Fruit fly (Drosophila melanogaster): ENCODE measurements around the gene CG9593.

The CG9593 gene

DNA sequence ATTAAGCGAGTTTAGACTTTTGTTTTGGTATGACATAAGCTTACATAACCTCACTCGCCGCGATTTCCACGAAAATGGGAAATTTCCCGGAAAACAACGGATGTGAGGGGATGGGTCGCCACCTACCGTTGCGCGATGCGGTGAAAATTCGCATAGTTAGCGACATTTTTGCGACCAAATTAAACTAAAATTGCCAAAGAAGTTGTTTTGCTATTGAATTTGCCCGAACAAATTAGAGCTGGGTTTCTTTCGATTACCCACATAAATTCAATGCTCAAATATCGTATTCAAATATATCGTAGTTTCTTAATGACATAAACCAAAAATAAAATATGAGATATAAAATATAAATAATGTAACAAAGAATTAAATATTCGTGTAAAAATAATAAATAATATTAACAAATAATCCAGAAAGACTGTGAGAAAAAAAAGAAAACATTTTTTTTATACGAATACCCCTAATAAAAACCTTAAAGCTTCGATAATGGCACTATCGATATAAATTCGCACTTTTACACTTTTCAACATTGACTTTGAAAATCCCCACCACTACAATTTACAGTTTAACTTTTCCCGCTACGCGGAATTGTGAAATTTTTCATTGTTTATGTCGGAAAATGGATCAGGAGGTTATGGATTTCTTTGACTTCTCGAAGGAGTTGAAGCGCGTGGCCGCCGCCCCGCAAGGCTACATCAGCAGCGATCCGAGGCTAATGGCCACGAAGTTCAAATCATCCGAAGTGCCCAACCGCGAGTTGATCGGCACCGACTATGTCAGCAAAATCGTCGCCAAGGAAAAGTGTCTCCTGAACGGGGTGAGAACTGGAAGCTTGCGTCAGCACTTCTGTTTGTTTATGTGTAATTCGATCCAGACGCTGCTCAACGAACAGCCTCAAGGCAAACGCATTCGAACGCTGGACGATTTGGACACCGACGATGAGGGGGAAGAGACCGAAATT, 35.1 kb downstream of the CG9593 start, which contains the start of the genes ND-23 and spn-E (continued):
- TF ChIP-seq repo (GFP tag; optimal IDR thresholded peaks at IDR 0.05): no peak
- TF ChIP-seq Hand (GFP tag; optimal IDR thresholded peaks at IDR 0.05): no peak
- TF ChIP-seq CG4854 (GFP tag; optimal IDR thresholded peaks at IDR 0.05): no peak
- TF ChIP-seq CG32532 (GFP tag; IDR thresholded peaks at IDR 0.05): peak; percentile 55; the same call in 1 of the 2 replicates
- peak; percentile 47 for TF ChIP-seq lbe (GFP tag; optimal IDR thresholded peaks at IDR 0.05)
- TF ChIP-seq CG33557 (GFP tag; optimal IDR thresholded peaks at IDR 0.05): peak; percentile 49
- TF ChIP-seq Gug (GFP tag; IDR thresholded peaks at IDR 0.05): no peak
- TF ChIP-seq tna (GFP tag; IDR thresholded peaks at IDR 0.05; ENCODE audit: partially characterized antibody): no peak
- no peak for TF ChIP-seq CG11723 (GFP tag; optimal IDR thresholded peaks at IDR 0.05)
- peak; percentile 52 for TF ChIP-seq bcd (GFP tag; optimal IDR thresholded peaks at IDR 0.05)
- no peak; the same call in 2 of the 3 replicates for TF ChIP-seq CG34422 (GFP tag; IDR thresholded peaks at IDR 0.05)
- no peak for TF ChIP-seq CG8089 (GFP tag; optimal IDR thresholded peaks at IDR 0.05)
- no peak for TF ChIP-seq salm (tag; optimal IDR thresholded peaks at IDR 0.05)
- TF ChIP-seq Nf-YA (GFP tag; IDR thresholded peaks at IDR 0.05): no peak
- no peak for TF ChIP-seq HHEX (GFP tag; optimal IDR thresholded peaks at IDR 0.05)
- TF ChIP-seq D (optimal IDR thresholded peaks at IDR 0.05): no peak
- no peak for TF ChIP-seq D (GFP tag; optimal IDR thresholded peaks at IDR 0.05)
- TF ChIP-seq CHES-1-like (GFP tag; optimal IDR thresholded peaks at IDR 0.05): no peak
- TF ChIP-seq seq (GFP tag; IDR thresholded peaks at IDR 0.05): no peak
- TF ChIP-seq ttk (GFP tag; IDR thresholded peaks at IDR 0.05): no peak
- no peak for TF ChIP-seq Trl (optimal IDR thresholded peaks at IDR 0.05)
- TF ChIP-seq Trl (GFP tag; optimal IDR thresholded peaks at IDR 0.05): no peak
- TF ChIP-seq CoRest (tag; optimal IDR thresholded peaks at IDR 0.05): peak; percentile 81
- no peak for TF ChIP-seq CG7928 (GFP tag; optimal IDR thresholded peaks at IDR 0.05)
- TF ChIP-seq D19B (GFP tag; optimal IDR thresholded peaks at IDR 0.05): no peak
- no peak for TF ChIP-seq usp (GFP tag; optimal IDR thresholded peaks at IDR 0.05)
- peak in 1 of 2 experiments; percentile 49 for TF ChIP-seq bsh (GFP tag; optimal IDR thresholded peaks at IDR 0.05)
- peak; percentile 70 for TF ChIP-seq CG7839 (tag; optimal IDR thresholded peaks at IDR 0.05)
- no peak for TF ChIP-seq Optix (GFP tag; IDR thresholded peaks at IDR 0.05)
- TF ChIP-seq Max (GFP tag; optimal IDR thresholded peaks at IDR 0.05): no peak
- TF ChIP-seq fru (optimal IDR thresholded peaks at IDR 0.05): no peak
- peak; percentile 41; the same call in 1 of the 2 replicates for TF ChIP-seq ranshi (GFP tag; IDR thresholded peaks at IDR 0.05)
- no peak for TF ChIP-seq maf-S (GFP tag; optimal IDR thresholded peaks at IDR 0.05)
- TF ChIP-seq HLH4C (GFP tag; IDR thresholded peaks at IDR 0.05; ENCODE audit: partially characterized antibody): peak; percentile 65
- TF ChIP-seq CG42726 (GFP tag; IDR thresholded peaks at IDR 0.05; ENCODE audit: partially characterized antibody): no peak
- TF ChIP-seq CG3726 (GFP tag; IDR thresholded peaks at IDR 0.05): no peak
- TF ChIP-seq CG7745 (tag; optimal IDR thresholded peaks at IDR 0.05): no peak
- TF ChIP-seq cg (GFP tag; optimal IDR thresholded peaks at IDR 0.05): no peak
- no peak for TF ChIP-seq tio (GFP tag; optimal IDR thresholded peaks at IDR 0.05)
- no peak; the same call in 1 of the 2 replicates for TF ChIP-seq CG2129 (GFP tag; IDR thresholded peaks at IDR 0.05; ENCODE audit: partially characterized antibody)
- peak; percentile 80 for TF ChIP-seq Dp (GFP tag; optimal IDR thresholded peaks at IDR 0.05)
- peak; percentile 40 for TF ChIP-seq CG9727 (GFP tag; optimal IDR thresholded peaks at IDR 0.05)
- TF ChIP-seq al (GFP tag; IDR thresholded peaks at IDR 0.05): 0 out of 2 replicates have a peak, but pooled peaks have one; percentile 38
- no peak for TF ChIP-seq Dad (GFP tag; optimal IDR thresholded peaks at IDR 0.05)
- TF ChIP-seq pan (optimal IDR thresholded peaks at IDR 0.05): no peak
- peak in 1 of 2 experiments; percentile 67 for TF ChIP-seq pan (GFP tag; optimal IDR thresholded peaks at IDR 0.05 in 1 of 2, IDR thresholded peaks at IDR 0.05 in 1 of 2)
- no peak for TF ChIP-seq CG4730 (GFP tag; IDR thresholded peaks at IDR 0.05)
- TF ChIP-seq emc (GFP tag; optimal IDR thresholded peaks at IDR 0.05): no peak
- TF ChIP-seq CG34376 (GFP tag; optimal IDR thresholded peaks at IDR 0.05): no peak
- no peak for TF ChIP-seq onecut (GFP tag; IDR thresholded peaks at IDR 0.05)
